Fruit fly (Drosophila melanogaster): ENCODE measurements around the gene spen.

Gene spen

dm6 chr2L:158649-159257 lies at the start of gene spen, which contains the start of gene CG33635 (continued):
- no peak for TF ChIP-seq CG15073 (GFP tag; optimal IDR thresholded peaks at IDR 0.05)
- peak; percentile 11 for TF ChIP-seq Deaf1 (tag; optimal IDR thresholded peaks at IDR 0.05)
- TF ChIP-seq CG6813 (GFP tag; optimal IDR thresholded peaks at IDR 0.05): no peak
- TF ChIP-seq eve (GFP tag; optimal IDR thresholded peaks at IDR 0.05): peak in 1 of 2 experiments; percentile 79
- TF ChIP-seq phol (tag; optimal IDR thresholded peaks at IDR 0.05): peak; percentile 21
- TF ChIP-seq CG2678 (tag; optimal IDR thresholded peaks at IDR 0.05): peak; percentile 40
- TF ChIP-seq Oaz (GFP tag; IDR thresholded peaks at IDR 0.05): no peak
- no peak for TF ChIP-seq CG8359 (GFP tag; optimal IDR thresholded peaks at IDR 0.05; ENCODE audit: borderline replicate concordance)
- TF ChIP-seq CG3407 (GFP tag; optimal IDR thresholded peaks at IDR 0.05): peak; percentile 76
- TF ChIP-seq CG7271 (tag; optimal IDR thresholded peaks at IDR 0.05): peak; percentile 74
- TF ChIP-seq Awh (GFP tag; IDR thresholded peaks at IDR 0.05): no peak
- TF ChIP-seq cg (GFP tag; optimal IDR thresholded peaks at IDR 0.05): peak; percentile 84
- peak; percentile 86 for TF ChIP-seq abd-A (tag; optimal IDR thresholded peaks at IDR 0.05)
- TF ChIP-seq CG13624 (GFP tag; optimal IDR thresholded peaks at IDR 0.05): peak; percentile 17
- TF ChIP-seq Six4 (GFP tag; optimal IDR thresholded peaks at IDR 0.05): no peak
- no peak for TF ChIP-seq CG10274 (GFP tag; optimal IDR thresholded peaks at IDR 0.05)
- no peak for TF ChIP-seq CG3995 (GFP tag; optimal IDR thresholded peaks at IDR 0.05)
- no peak for TF ChIP-seq GATAe (GFP tag; conservative IDR thresholded peaks at IDR 0.05)
- peak; percentile 35 for TF ChIP-seq CG12769 (tag; optimal IDR thresholded peaks at IDR 0.05)
- peak; percentile 63 for TF ChIP-seq HLHmδ (GFP tag; optimal IDR thresholded peaks at IDR 0.05)
- peak; percentile 29 for TF ChIP-seq pho (GFP tag; optimal IDR thresholded peaks at IDR 0.05)
- no peak for TF ChIP-seq CG31441 (GFP tag; IDR thresholded peaks at IDR 0.05)
- TF ChIP-seq HLH54F (GFP tag; optimal IDR thresholded peaks at IDR 0.05): no peak
- no peak for TF ChIP-seq CG17361 (GFP tag; IDR thresholded peaks at IDR 0.05)
- peak in 1 of 2 experiments; percentile 2 for TF ChIP-seq bsh (GFP tag; optimal IDR thresholded peaks at IDR 0.05)
- TF ChIP-seq CG12659 (GFP tag; optimal IDR thresholded peaks at IDR 0.05): peak; percentile 83
- no peak for TF ChIP-seq CG18764 (GFP tag; optimal IDR thresholded peaks at IDR 0.05)
- peak; percentile 15 for TF ChIP-seq schlank (tag; optimal IDR thresholded peaks at IDR 0.05)
- TF ChIP-seq sc (optimal IDR thresholded peaks at IDR 0.05): no peak
- TF ChIP-seq sc (GFP tag; optimal IDR thresholded peaks at IDR 0.05): no peak
- TF ChIP-seq her (GFP tag; optimal IDR thresholded peaks at IDR 0.05): peak; percentile 53
- TF ChIP-seq zen2 (GFP tag; IDR thresholded peaks at IDR 0.05; ENCODE audit: partially characterized antibody): no peak
- TF ChIP-seq CG34376 (GFP tag; optimal IDR thresholded peaks at IDR 0.05): peak; percentile 88
- no peak for TF ChIP-seq CG18011 (GFP tag; optimal IDR thresholded peaks at IDR 0.05)
- TF ChIP-seq gsb-n (tag; optimal IDR thresholded peaks at IDR 0.05): peak; percentile 16
- peak; percentile 75 for TF ChIP-seq Hmr (GFP tag; optimal IDR thresholded peaks at IDR 0.05)
- TF ChIP-seq mam (GFP tag; optimal IDR thresholded peaks at IDR 0.05): no peak
- TF ChIP-seq en (GFP tag; optimal IDR thresholded peaks at IDR 0.05): no peak
- peak; percentile 54 for TF ChIP-seq BEAF-32 (GFP tag; optimal IDR thresholded peaks at IDR 0.05)
- no peak for TF ChIP-seq CG9817 (tag; optimal IDR thresholded peaks at IDR 0.05)
- TF ChIP-seq CG8388 (GFP tag; optimal IDR thresholded peaks at IDR 0.05): no peak
- peak; percentile 50 for TF ChIP-seq CG13296 (GFP tag; optimal IDR thresholded peaks at IDR 0.05)
- TF ChIP-seq E2f2 (GFP tag; IDR thresholded peaks at IDR 0.05): no peak
- peak; percentile 36 for TF ChIP-seq Bteb2 (GFP tag; optimal IDR thresholded peaks at IDR 0.05)
- no peak for TF ChIP-seq Sox100B (GFP tag; optimal IDR thresholded peaks at IDR 0.05)
- no peak for TF ChIP-seq da (GFP tag; optimal IDR thresholded peaks at IDR 0.05)
- TF ChIP-seq Eip74EF (GFP tag; optimal IDR thresholded peaks at IDR 0.05): peak in 1 of 2 experiments; percentile 10
- no peak for TF ChIP-seq chinmo (GFP tag; IDR thresholded peaks at IDR 0.05; ENCODE audit: partially characterized antibody)
- no peak for TF ChIP-seq wor (GFP tag; IDR thresholded peaks at IDR 0.05)
